Worm (Caenorhabditis elegans) whole organism, young adult: ENCODE data around the gene npr-12.
A peak's percentile ranks its signal among the peaks of the same experiment; 100 is the strongest.

Experiments used
- B0035.1 ChIP-seq: sonication (generic microtip); optimal IDR thresholded peaks from 2 replicates; lab custom pipeline; 2016; ENCODE audit warnings: missing genetic modification characterization, mild to moderate bottlenecking, missing compliant biosample characterization, missing genotype, missing genetic modification reagents
- C06A6.2 ChIP-seq: fragments of 200-800 bp; sonication (Bioruptor generic); conservative IDR thresholded peaks from 2 replicates; pipeline ENCODE4 v1.3.6; 2022; ENCODE audit warnings: missing genetic modification characterization, missing compliant biosample characterization
- F52B5.7 ChIP-seq: sonication (generic microtip); optimal IDR thresholded peaks from 2 replicates; lab custom pipeline; 2016; ENCODE audit warnings: mild to moderate bottlenecking, missing genetic modification characterization, missing compliant biosample characterization
- F57A8.1 ChIP-seq: fragments of 200-800 bp; sonication (Bioruptor generic); optimal IDR thresholded peaks from 2 replicates; lab custom pipeline; 2018; ENCODE audit warnings: mild to moderate bottlenecking, missing genetic modification characterization, moderate library complexity, missing compliant biosample characterization
- F57C9.4 ChIP-seq: sonication (generic microtip); optimal IDR thresholded peaks from 2 replicates; lab custom pipeline; 2017; ENCODE audit warnings: mild to moderate bottlenecking, missing genetic modification characterization, missing compliant biosample characterization
- K12H6.12 ChIP-seq: fragments of 200-800 bp; sonication (Bioruptor generic); optimal IDR thresholded peaks from 2 replicates; lab custom pipeline; 2018; ENCODE audit warnings: mild to moderate bottlenecking, missing genetic modification characterization, missing compliant biosample characterization
- Y53F4B.3 ChIP-seq: fragments of 200-800 bp; sonication (Bioruptor generic); IDR thresholded peaks from 2 replicates; pipeline ENCODE4 v1.3.6; 2022; ENCODE audit warnings: missing genetic modification reagents, missing genetic modification characterization, missing compliant biosample characterization
- Y56A3A.18 ChIP-seq: fragments of 200-800 bp; sonication (Bioruptor generic); IDR thresholded peaks from 2 replicates; pipeline ENCODE4 v1.3.6; 2022; ENCODE audit warnings: missing genetic modification reagents, missing genetic modification characterization, missing compliant biosample characterization
- Y95B8A.8 ChIP-seq: fragments of 200-800 bp; sonication (Bioruptor generic); IDR thresholded peaks from 2 replicates; pipeline ENCODE4 v1.3.6; 2022; ENCODE audit warnings: missing genetic modification reagents, missing genetic modification characterization, missing compliant biosample characterization
- ZK185.1 ChIP-seq: sonication (generic microtip); optimal IDR thresholded peaks from 2 replicates; lab custom pipeline; 2016; ENCODE audit warnings: mild to moderate bottlenecking, missing genetic modification characterization, missing compliant biosample characterization; ENCODE audit not compliant: poor library complexity, severe bottlenecking
- aptf-2 ChIP-seq: fragments of 200-800 bp; sonication (Bioruptor generic); conservative IDR thresholded peaks from 2 replicates; pipeline ENCODE4 v1.3.6; 2022; ENCODE audit warnings: missing genetic modification reagents, missing genetic modification characterization, missing compliant biosample characterization
- attf-6 ChIP-seq: fragments of 200-800 bp; sonication (Bioruptor generic); IDR thresholded peaks from 2 replicates; pipeline ENCODE4 v1.3.6; 2022; ENCODE audit warnings: missing genetic modification reagents, missing genetic modification characterization, missing compliant biosample characterization
- bed-1 ChIP-seq: fragments of 200-800 bp; sonication (Bioruptor generic); IDR thresholded peaks from 2 replicates; pipeline ENCODE4 v1.3.6; 2022; ENCODE audit warnings: missing genetic modification reagents, missing genetic modification characterization, missing compliant biosample characterization
- bed-2 ChIP-seq: fragments of 200-800 bp; sonication (Bioruptor generic); IDR thresholded peaks from 2 replicates; pipeline ENCODE4 v1.3.6; 2022; ENCODE audit warnings: missing genetic modification reagents, missing genetic modification characterization, missing compliant biosample characterization
- cebp-2 ChIP-seq: fragments of 200-800 bp; sonication (Bioruptor generic); IDR thresholded peaks from 2 replicates; pipeline ENCODE4 v1.3.6; 2022; ENCODE audit warnings: missing genetic modification characterization, missing compliant biosample characterization
- ceh-100 ChIP-seq: fragments of 200-800 bp; sonication (Bioruptor generic); IDR thresholded peaks from 2 replicates; pipeline ENCODE4 v1.3.6; 2022; ENCODE audit warnings: missing genetic modification reagents, missing genetic modification characterization, missing compliant biosample characterization
- ceh-40 ChIP-seq: fragments of 200-800 bp; sonication (Bioruptor generic); IDR thresholded peaks from 2 replicates; pipeline ENCODE4 v1.3.6; 2022; ENCODE audit warnings: missing genetic modification characterization, missing compliant biosample characterization
- ceh-79 ChIP-seq: sonication (generic microtip); optimal IDR thresholded peaks from 2 replicates; lab custom pipeline; 2017; ENCODE audit warnings: mild to moderate bottlenecking, missing genetic modification characterization, missing compliant biosample characterization
- ceh-91 ChIP-seq: fragments of 200-800 bp; sonication (Bioruptor generic); IDR thresholded peaks from 2 replicates; pipeline ENCODE4 v1.3.6; 2022; ENCODE audit warnings: missing genetic modification reagents, missing genetic modification characterization, missing compliant biosample characterization
- die-1 ChIP-seq: sonication (generic microtip); optimal IDR thresholded peaks from 2 replicates; lab custom pipeline; 2016; ENCODE audit warnings: missing genotype, mild to moderate bottlenecking, missing genetic modification characterization, missing compliant biosample characterization
- dox-1 ChIP-seq: fragments of 200-800 bp; sonication (Bioruptor generic); IDR thresholded peaks from 2 replicates; pipeline ENCODE4 v1.3.6; 2022; ENCODE audit warnings: missing genetic modification reagents, missing genetic modification characterization, missing compliant biosample characterization
- dpff-1 ChIP-seq: sonication (generic microtip); optimal IDR thresholded peaks from 2 replicates; lab custom pipeline; 2017; ENCODE audit warnings: mild to moderate bottlenecking, missing genetic modification characterization, missing compliant biosample characterization
- dpl-1 ChIP-seq: fragments of 150-350 bp; optimal IDR thresholded peaks from 2 replicates; lab custom pipeline; 2014; ENCODE audit warnings: missing biosample characterization, missing genetic modification reagents, missing genetic modification characterization
- egrh-3 ChIP-seq: fragments of 200-800 bp; sonication (Bioruptor generic); IDR thresholded peaks from 2 replicates; pipeline ENCODE4 v1.3.6; 2022; ENCODE audit warnings: missing genetic modification reagents, missing genetic modification characterization, missing compliant biosample characterization
- ekl-4 ChIP-seq: fragments of 200-800 bp; sonication (Bioruptor generic); IDR thresholded peaks from 2 replicates; pipeline ENCODE4 v1.3.6; 2022; ENCODE audit warnings: missing genetic modification reagents, missing genetic modification characterization, missing compliant biosample characterization
- hlh-26 ChIP-seq: fragments of 200-800 bp; sonication (Bioruptor generic); conservative IDR thresholded peaks from 2 replicates; pipeline ENCODE4 v1.3.6; 2022; ENCODE audit warnings: missing genetic modification reagents, missing genetic modification characterization, missing compliant biosample characterization
- hmg-20 ChIP-seq: fragments of 200-800 bp; sonication (Bioruptor generic); IDR thresholded peaks from 2 replicates; pipeline ENCODE4 v1.3.6; 2022; ENCODE audit warnings: missing genetic modification reagents, missing genetic modification characterization, missing compliant biosample characterization
- let-607 ChIP-seq, 2 experiments: fragments of 200-800 bp in 1 of 2; sonication (Bioruptor generic) in 1 of 2; sonication (generic microtip) in 1 of 2; optimal IDR thresholded peaks; 2 replicates each; lab custom pipeline; 2016 to 2018; ENCODE audit warnings: mild to moderate bottlenecking in 2 of 2, missing compliant biosample characterization in 2 of 2, missing genetic modification characterization in 2 of 2, moderate library complexity in 2 of 2, missing genotype in 1 of 2
- lin-26 ChIP-seq: fragments of 200-800 bp; sonication (Bioruptor generic); IDR thresholded peaks from 2 replicates; pipeline ENCODE4 v1.3.6; 2022; ENCODE audit warnings: missing genetic modification reagents, missing genetic modification characterization, missing compliant biosample characterization
- lin-54 ChIP-seq: fragments of 200-800 bp; sonication (Bioruptor generic); optimal IDR thresholded peaks from 2 replicates; lab custom pipeline; 2018; ENCODE audit warnings: mild to moderate bottlenecking, missing genetic modification characterization, missing compliant biosample characterization
- lsl-1 ChIP-seq: fragments of 200-800 bp; sonication (Bioruptor generic); optimal IDR thresholded peaks from 2 replicates; lab custom pipeline; 2018; ENCODE audit warnings: mild to moderate bottlenecking, missing genetic modification characterization, moderate library complexity, missing compliant biosample characterization
- madf-10 ChIP-seq: sonication (generic microtip); optimal IDR thresholded peaks from 2 replicates; lab custom pipeline; 2016; ENCODE audit warnings: mild to moderate bottlenecking, missing genetic modification characterization, missing compliant biosample characterization
- madf-6 ChIP-seq: fragments of 200-800 bp; sonication (Bioruptor generic); IDR thresholded peaks from 2 replicates; pipeline ENCODE4 v1.3.6; 2022; ENCODE audit warnings: missing genetic modification reagents, missing genetic modification characterization, missing compliant biosample characterization
- mcd-1 ChIP-seq: fragments of 200-800 bp; sonication (Bioruptor generic); IDR thresholded peaks from 2 replicates; pipeline ENCODE4 v1.3.6; 2022; ENCODE audit warnings: missing genetic modification reagents, missing genetic modification characterization, missing compliant biosample characterization
- mes-4 ChIP-seq: sonication (generic microtip); optimal IDR thresholded peaks from 2 replicates; lab custom pipeline; 2016; ENCODE audit warnings: missing genotype, missing genetic modification characterization, missing compliant biosample characterization
- mxl-1 ChIP-seq: sonication (generic microtip); optimal IDR thresholded peaks from 2 replicates; lab custom pipeline; 2016; ENCODE audit warnings: missing genetic modification characterization, missing compliant biosample characterization
- nfya-1 ChIP-seq: sonication (generic microtip); optimal IDR thresholded peaks from 2 replicates; lab custom pipeline; 2017; ENCODE audit warnings: antibody characterized with exemption, missing compliant biosample characterization, missing genetic modification characterization, borderline replicate concordance; ENCODE audit not compliant: insufficient read depth
- nhr-120 ChIP-seq: fragments of 200-800 bp; sonication (Bioruptor generic); IDR thresholded peaks from 2 replicates; pipeline ENCODE4 v1.3.6; 2022; ENCODE audit warnings: missing genetic modification characterization, missing compliant biosample characterization
- nhr-80 ChIP-seq: sonication (generic microtip); optimal IDR thresholded peaks from 2 replicates; lab custom pipeline; 2016; ENCODE audit warnings: missing genetic modification characterization, missing compliant biosample characterization
- pha-4 ChIP-seq: fragments of 150-350 bp; sonication (generic microtip); optimal IDR thresholded peaks from 2 replicates; lab custom pipeline; 2014; ENCODE audit warnings: missing biosample characterization, missing genetic modification reagents, missing genetic modification characterization
- rec-8 ChIP-seq, 2 experiments: sonication (generic microtip); optimal IDR thresholded peaks; 2 replicates each; lab custom pipeline; 2016; ENCODE audit warnings: mild to moderate bottlenecking in 2 of 2, missing genetic modification characterization in 2 of 2, missing genetic modification reagents in 2 of 2, missing genotype in 2 of 2, missing biosample characterization in 1 of 2, missing compliant biosample characterization in 1 of 2, moderate library complexity in 1 of 2
- snpc-1.1 ChIP-seq: sonication (generic microtip); optimal IDR thresholded peaks from 2 replicates; lab custom pipeline; 2017; ENCODE audit warnings: missing genetic modification characterization, mild to moderate bottlenecking, missing compliant biosample characterization, antibody characterized with exemption, moderate library complexity, missing genotype, missing genetic modification reagents; ENCODE audit not compliant: insufficient read depth
- snpc-1.3 ChIP-seq: sonication (generic microtip); optimal IDR thresholded peaks from 2 replicates; lab custom pipeline; 2017; ENCODE audit warnings: missing genetic modification characterization, mild to moderate bottlenecking, missing compliant biosample characterization, antibody characterized with exemption, moderate library complexity, missing genotype, missing genetic modification reagents; ENCODE audit not compliant: insufficient read depth
- snpc-3.4 ChIP-seq: sonication (generic microtip); optimal IDR thresholded peaks from 2 replicates; lab custom pipeline; 2017; ENCODE audit warnings: missing genetic modification characterization, mild to moderate bottlenecking, missing compliant biosample characterization, antibody characterized with exemption, moderate library complexity, missing genotype, missing genetic modification reagents
- somi-1 ChIP-seq: fragments of 200-800 bp; sonication (Bioruptor generic); optimal IDR thresholded peaks from 2 replicates; lab custom pipeline; 2018; ENCODE audit warnings: mild to moderate bottlenecking, missing genetic modification characterization, missing compliant biosample characterization
- tbp1 ChIP-seq: fragments of 200-800 bp; sonication (Bioruptor generic); optimal IDR thresholded peaks from 2 replicates; lab custom pipeline; 2018; ENCODE audit warnings: mild to moderate bottlenecking, missing genetic modification characterization, missing compliant biosample characterization
- tbx-9 ChIP-seq: sonication (generic microtip); optimal IDR thresholded peaks from 2 replicates; lab custom pipeline; 2016; ENCODE audit warnings: borderline replicate concordance, missing genetic modification characterization, inconsistent platforms, missing compliant biosample characterization

Gene npr-12

ce11 chrIV:6905947-6906489 is 31.4 kb downstream of the npr-12 start, which contains the start of the genes T22D1.17 and T22D1.8:
Gene T22D1.17, plus strand, starts transcription at chrIV:6905997.
Gene T22D1.8, minus strand, starts transcription at chrIV:6906348.
- TF ChIP-seq hmg-20 (GFP tag; lab: Robert Waterston, UW) = no peak
- TF ChIP-seq snpc-3.4 = peak; percentile 71
- TF ChIP-seq nhr-80 (tag; lab: Kevin White, UChicago) = no peak
- TF ChIP-seq ceh-79 (tag; lab: Kevin White, UChicago) = no peak
- TF ChIP-seq mes-4 (tag; lab: Kevin White, UChicago) = no peak
- TF ChIP-seq somi-1 (GFP tag; lab: Kevin White, UChicago) = no peak
- no peak for TF ChIP-seq madf-10 (tag; lab: Kevin White, UChicago)
- TF ChIP-seq nfya-1 (tag; lab: Kevin White, UChicago) = no peak
- TF ChIP-seq tbx-9 = no peak
- 0 out of 2 replicates have a peak, but pooled peaks have one; percentile 22 for TF ChIP-seq Y56A3A.18
- TF ChIP-seq mxl-1 (tag; lab: Kevin White, UChicago) = peak; percentile 10
- TF ChIP-seq Y53F4B.3 (GFP tag; lab: Robert Waterston, UW) = no peak
- 0 out of 2 replicates have a peak, but pooled peaks have one; percentile 26 for TF ChIP-seq nhr-120 (GFP tag; lab: Robert Waterston, UW)
- TF ChIP-seq F57A8.1 = no peak
- TF ChIP-seq K12H6.12 (tag; lab: Kevin White, UChicago) = no peak
- no peak for TF ChIP-seq hlh-26
- TF ChIP-seq ceh-40 (GFP tag; lab: Robert Waterston, UW) = no peak
- peak; percentile 76 for TF ChIP-seq madf-6 (GFP tag; lab: Robert Waterston, UW)
- TF ChIP-seq let-607 (tag; optimal IDR thresholded peaks at IDR 0.05; lab: Kevin White, UChicago) = no peak
- no peak for TF ChIP-seq pha-4 (tag; lab: Kevin White, UChicago)
- no peak for TF ChIP-seq mcd-1 (GFP tag; lab: Robert Waterston, UW)
- TF ChIP-seq F57C9.4 = no peak
- TF ChIP-seq tbp1 = no peak
- no peak for TF ChIP-seq bed-1 (GFP tag; lab: Robert Waterston, UW)
- no peak for TF ChIP-seq ceh-91 (GFP tag; lab: Robert Waterston, UW)
- TF ChIP-seq ekl-4 (GFP tag; lab: Robert Waterston, UW) = peak; percentile 85
- TF ChIP-seq lin-54 = peak; percentile 60
- peak; percentile 61; the same call in 1 of the 2 replicates for TF ChIP-seq Y95B8A.8
- no peak for TF ChIP-seq snpc-1.1 (tag; lab: Kevin White, UChicago)
- peak; percentile 61 for TF ChIP-seq F52B5.7 (tag; lab: Kevin White, UChicago)
- no peak for TF ChIP-seq cebp-2 (GFP tag; lab: Robert Waterston, UW)
- no peak for TF ChIP-seq attf-6 (GFP tag; lab: Robert Waterston, UW)
- no peak for TF ChIP-seq bed-2 (GFP tag; lab: Robert Waterston, UW)
- peak; percentile 18 for TF ChIP-seq lsl-1
- TF ChIP-seq B0035.1 (tag; lab: Kevin White, UChicago) = no peak
- TF ChIP-seq dox-1 (GFP tag; lab: Robert Waterston, UW) = no peak
- TF ChIP-seq snpc-1.3 = peak; percentile 69
- no peak for TF ChIP-seq dpl-1 (GFP tag; lab: Kevin White, UChicago)
- TF ChIP-seq ceh-100 = peak; percentile 9; the same call in 1 of the 2 replicates
- no peak for TF ChIP-seq C06A6.2 (GFP tag; lab: Robert Waterston, UW)
- no peak for TF ChIP-seq rec-8 (tag; optimal IDR thresholded peaks at IDR 0.05; lab: Kevin White, UChicago)
- no peak for TF ChIP-seq aptf-2 (GFP tag; lab: Robert Waterston, UW)
- peak; percentile 62; the same call in 1 of the 2 replicates for TF ChIP-seq lin-26 (GFP tag; lab: Robert Waterston, UW)
- TF ChIP-seq egrh-3 (GFP tag; lab: Robert Waterston, UW) = no peak
- TF ChIP-seq dpff-1 (tag; lab: Kevin White, UChicago) = no peak
- peak; percentile 21 for TF ChIP-seq die-1 (tag; lab: Kevin White, UChicago)
- no peak for TF ChIP-seq ZK185.1 (tag; lab: Kevin White, UChicago)
